Worm (Caenorhabditis elegans) whole organism, L2 larva: Measurements from ENCODE around the gene R12B2.2.

Experiments
- C34F6.9 ChIP-seq: fragments of 150-350 bp; optimal IDR thresholded peaks from 2 replicates; lab custom pipeline; 2014; ENCODE audit warnings: missing biosample characterization, missing genetic modification characterization
- blmp-1 ChIP-seq: sonication (generic microtip); optimal IDR thresholded peaks from 2 replicates; lab custom pipeline; 2017; ENCODE audit warnings: missing genetic modification characterization, mild to moderate bottlenecking, missing compliant biosample characterization, antibody characterized with exemption, moderate library complexity; ENCODE audit not compliant: insufficient read depth
- lin-39 ChIP-seq: fragments of 150-350 bp; optimal IDR thresholded peaks from 2 replicates; lab custom pipeline; 2014; ENCODE audit warnings: missing biosample characterization, missing genetic modification reagents, missing genetic modification characterization
- mab-5 ChIP-seq: fragments of 150-350 bp; optimal IDR thresholded peaks from 2 replicates; lab custom pipeline; 2014; ENCODE audit warnings: missing biosample characterization, missing genetic modification characterization
- nhr-6 ChIP-seq: fragments of 150-350 bp; optimal IDR thresholded peaks from 2 replicates; lab custom pipeline; 2014; ENCODE audit warnings: missing biosample characterization, missing genetic modification characterization
- nhr-77 ChIP-seq: fragments of 150-350 bp; optimal IDR thresholded peaks from 2 replicates; lab custom pipeline; 2014; ENCODE audit warnings: missing biosample characterization, missing genetic modification characterization
- sem-4 ChIP-seq: fragments of 150-350 bp; optimal IDR thresholded peaks from 2 replicates; lab custom pipeline; 2014; ENCODE audit warnings: missing biosample characterization, missing genetic modification reagents, missing genetic modification characterization
- unc-55 ChIP-seq: fragments of 150-350 bp; sonication (generic microtip); optimal IDR thresholded peaks from 3 replicates; lab custom pipeline; 2014; ENCODE audit warnings: missing biosample characterization, missing genetic modification reagents, missing genetic modification characterization
- zag-1 ChIP-seq: fragments of 150-350 bp; optimal IDR thresholded peaks from 2 replicates; lab custom pipeline; 2014; ENCODE audit warnings: missing biosample characterization, missing genetic modification characterization

ce11 chrIII:5805273-5805672 lies 1.5 kb upstream of the R12B2.2 start, which contains the start of gene R12B2.3:
- TF ChIP-seq blmp-1 (tag; lab: Kevin White, UChicago) (no peak), mab-5 (no peak), C34F6.9 (no peak), sem-4 (tag; lab: Kevin White, UChicago) (no peak), lin-39 (tag; lab: Kevin White, UChicago) (no peak), unc-55 (GFP tag; lab: Kevin White, UChicago) (no peak), zag-1 (tag; lab: Kevin White, UChicago) (no peak), nhr-6 (tag; lab: Kevin White, UChicago) (no peak), nhr-77 (no peak)
